Worm (Caenorhabditis elegans): Measurements from ENCODE around the gene mip-1.

The mip-1 gene

ce11 chrIII:4844327-4844726 is 51.4 kb downstream of the mip-1 start, which contains the start of the genes clec-157 and fkh-5:
clec-157 (minus strand) TSS chrIII:4844427.
fkh-5 (plus strand) TSS chrIII:4844662.
- TF ChIP-seq unc-62 (GFP tag; optimal IDR thresholded peaks at IDR 0.05) = no peak
